Fruit fly (Drosophila melanogaster) whole organism, prepupa: ENCODE results near the gene CG33766.
"Not testable (repeated sequence)": the region's sequence is repeated elsewhere in the genome, so short reads cannot be mapped to it uniquely, and the experiment has no call there.

ENCODE experiments used
- CG10631 ChIP-seq: fragments of 200-800 bp; sonication (Bioruptor generic); optimal IDR thresholded peaks from 2 replicates; lab custom pipeline; 2016; ENCODE audit warnings: missing biosample characterization, missing genetic modification characterization
- CG15336 ChIP-seq: fragments of 200-800 bp; sonication (Bioruptor generic); IDR thresholded peaks from 2 replicates; pipeline ENCODE4 v1.3.6; 2022; ENCODE audit warnings: missing biosample characterization, missing genetic modification characterization
- CG16779 ChIP-seq: fragments of 200-800 bp; sonication (Bioruptor generic); optimal IDR thresholded peaks from 3 replicates; lab custom pipeline; 2017; ENCODE audit warnings: missing biosample characterization, mild to moderate bottlenecking, missing genetic modification characterization
- CG3032 ChIP-seq: fragments of 200-800 bp; optimal IDR thresholded peaks from 2 replicates; lab custom pipeline; 2019; ENCODE audit warnings: missing biosample characterization, mild to moderate bottlenecking, missing genetic modification characterization, moderate library complexity
- CG31627 ChIP-seq: fragments of 200-800 bp; sonication (Bioruptor generic); optimal IDR thresholded peaks from 3 replicates; lab custom pipeline; 2016; ENCODE audit warnings: missing biosample characterization, missing genetic modification characterization
- CG32006 ChIP-seq: fragments of 200-800 bp; sonication (Bioruptor generic); optimal IDR thresholded peaks from 3 replicates; lab custom pipeline; 2017; ENCODE audit warnings: missing biosample characterization, mild to moderate bottlenecking, missing genetic modification characterization
- CG34406 ChIP-seq: fragments of 200-800 bp; sonication (Bioruptor generic); optimal IDR thresholded peaks from 3 replicates; lab custom pipeline; 2016; ENCODE audit warnings: missing biosample characterization, missing genetic modification characterization
- CG3919 ChIP-seq: fragments of 200-800 bp; sonication (Bioruptor generic); optimal IDR thresholded peaks from 3 replicates; lab custom pipeline; 2016; ENCODE audit warnings: missing biosample characterization, missing genetic modification characterization
- CG6163 ChIP-seq: fragments of 200-800 bp; sonication (Bioruptor generic); IDR thresholded peaks from 3 replicates; pipeline ENCODE4 v1.3.6; 2022; ENCODE audit warnings: missing biosample characterization, missing genetic modification characterization
- CG6792 ChIP-seq: fragments of 200-800 bp; sonication (Bioruptor generic); optimal IDR thresholded peaks from 3 replicates; lab custom pipeline; 2016; ENCODE audit warnings: missing biosample characterization, missing genetic modification characterization
- CG8119 ChIP-seq: fragments of 200-800 bp; sonication (Bioruptor generic); IDR thresholded peaks from 3 replicates; pipeline ENCODE4 v1.3.6; 2022; ENCODE audit warnings: missing biosample characterization, missing genetic modification characterization
- CG8319 ChIP-seq: fragments of 200-800 bp; sonication (Bioruptor generic); optimal IDR thresholded peaks from 3 replicates; lab custom pipeline; 2016; ENCODE audit warnings: missing biosample characterization, missing genetic modification characterization
- CG9139 ChIP-seq: fragments of 200-800 bp; sonication (Bioruptor generic); optimal IDR thresholded peaks from 3 replicates; lab custom pipeline; 2017; ENCODE audit warnings: missing biosample characterization, mild to moderate bottlenecking, missing genetic modification characterization
- Eip78C ChIP-seq: fragments of 200-800 bp; sonication (Bioruptor generic); peaks from one replicate; lab custom pipeline; 2016; ENCODE audit warnings: missing biosample characterization, missing genetic modification characterization
- Eip93F ChIP-seq: fragments of 200-800 bp; sonication (Bioruptor generic); optimal IDR thresholded peaks from 2 replicates; lab custom pipeline; 2016; ENCODE audit warnings: missing biosample characterization, mild to moderate bottlenecking, missing genetic modification characterization
- Ets96B ChIP-seq: fragments of 200-800 bp; optimal IDR thresholded peaks from 2 replicates; lab custom pipeline; 2019; ENCODE audit warnings: missing biosample characterization, mild to moderate bottlenecking, missing genetic modification characterization, moderate library complexity
- Gug ChIP-seq: fragments of 200-800 bp; sonication (Bioruptor generic); IDR thresholded peaks from 2 replicates; pipeline ENCODE4 v1.3.6; 2022; ENCODE audit warnings: missing biosample characterization, missing genetic modification characterization
- Hr39 ChIP-seq: fragments of 200-800 bp; sonication (Bioruptor generic); optimal IDR thresholded peaks from 2 replicates; lab custom pipeline; 2016; ENCODE audit warnings: missing biosample characterization, missing genetic modification characterization
- Smox ChIP-seq: fragments of 200-800 bp; sonication (Bioruptor generic); optimal IDR thresholded peaks from 3 replicates; lab custom pipeline; 2016; ENCODE audit warnings: missing biosample characterization, missing genetic modification characterization
- Sox102F ChIP-seq: fragments of 200-800 bp; sonication (Bioruptor generic); optimal IDR thresholded peaks from 2 replicates; lab custom pipeline; 2016; ENCODE audit warnings: missing biosample characterization, mild to moderate bottlenecking, missing genetic modification characterization
- achi ChIP-seq: fragments of 200-800 bp; sonication (Bioruptor generic); optimal IDR thresholded peaks from 3 replicates; lab custom pipeline; 2016; ENCODE audit warnings: missing biosample characterization, missing genetic modification characterization
- acj6 ChIP-seq: fragments of 200-800 bp; sonication (Bioruptor generic); optimal IDR thresholded peaks from 3 replicates; lab custom pipeline; 2016; ENCODE audit warnings: missing biosample characterization, missing genetic modification characterization
- cyc ChIP-seq: fragments of 200-800 bp; sonication (Bioruptor generic); optimal IDR thresholded peaks from 3 replicates; lab custom pipeline; 2016; ENCODE audit warnings: missing biosample characterization, missing genetic modification characterization
- dac ChIP-seq: fragments of 200-800 bp; sonication (Bioruptor generic); optimal IDR thresholded peaks from 2 replicates; lab custom pipeline; 2017; ENCODE audit warnings: missing biosample characterization, mild to moderate bottlenecking, missing genetic modification characterization
- fd59A ChIP-seq: fragments of 200-800 bp; sonication (Bioruptor generic); optimal IDR thresholded peaks from 2 replicates; lab custom pipeline; 2017; ENCODE audit warnings: missing biosample characterization, mild to moderate bottlenecking, missing genetic modification characterization, missing genetic modification reagents
- fkh ChIP-seq: fragments of 200-800 bp; sonication (Bioruptor generic); optimal IDR thresholded peaks from 3 replicates; lab custom pipeline; 2017; ENCODE audit warnings: missing biosample characterization, mild to moderate bottlenecking, missing genetic modification characterization, moderate library complexity
- pdm3 ChIP-seq: fragments of 200-800 bp; sonication (Bioruptor generic); optimal IDR thresholded peaks from 3 replicates; lab custom pipeline; 2016; ENCODE audit warnings: missing biosample characterization, missing genetic modification characterization
- vri ChIP-seq: fragments of 200-800 bp; sonication (Bioruptor generic); optimal IDR thresholded peaks from 3 replicates; lab custom pipeline; 2016; ENCODE audit warnings: missing biosample characterization, mild to moderate bottlenecking, missing genetic modification characterization

The CG33766 gene

dm6 chr3L:22671699-22672276 is 26.4 kb downstream of the CG33766 start:
- peak; percentile 55 for TF ChIP-seq fkh
- no peak for TF ChIP-seq CG16779 (tag; lab: Kevin White, UChicago)
- TF ChIP-seq CG32006 (GFP tag; lab: Kevin White, UChicago) = no peak

- TF ChIP-seq pdm3 (no peak), CG3032 (tag; lab: Kevin White, UChicago) (peak; percentile 61)
- TF ChIP-seq, all 60 proteins: peak for 1
These were observed 35.5 kb downstream of the CG33766 start for dm6 chr3L:22680932-22681331.

- TF ChIP-seq CG6163 (no peak), cyc (no peak), Smox (GFP tag; lab: Kevin White, UChicago) (no peak), Eip93F (no peak), dac (GFP tag; lab: Kevin White, UChicago) (no peak), CG31627 (GFP tag; lab: Kevin White, UChicago) (no peak), CG15336 (GFP tag; lab: Robert Waterston, UW) (no peak), CG3919 (GFP tag; lab: Kevin White, UChicago) (no peak), Hr39 (GFP tag; lab: Kevin White, UChicago) (no peak), acj6 (GFP tag; lab: Kevin White, UChicago) (no peak), CG3032 (tag; lab: Kevin White, UChicago) (no peak), CG8319 (GFP tag; lab: Kevin White, UChicago) (no peak), CG6792 (GFP tag; lab: Kevin White, UChicago) (no peak)
- TF ChIP-seq, all 60 proteins: peak for 0
These were observed 41.6 kb downstream of the CG33766 start, which contains the start of the genes CG14455 and CG14456 for dm6 chr3L:22686987-22687386. Gene CG14455, minus strand, starts transcription at chr3L:22687087. Gene CG14456, plus strand, starts transcription at chr3L:22687222.

dm6 chr3L:22692428-22692827 is 47.0 kb downstream of the CG33766 start, which contains the start of gene CG14454:
Gene CG14454, minus strand, starts transcription at chr3L:22692528.
- not testable (repeated sequence) for TF ChIP-seq CG34406 (GFP tag; lab: Kevin White, UChicago); Ets96B (tag; lab: Kevin White, UChicago); CG9139 (GFP tag; lab: Kevin White, UChicago)

dm6 chr3L:22693712-22694111 is 48.3 kb downstream of the CG33766 start, which contains the start of the genes CG12546 and CG14453:
Gene CG12546, minus strand, starts transcription at chr3L:22693812.
Gene CG14453, plus strand, starts transcription at chr3L:22694083.
- TF ChIP-seq Gug (GFP tag; lab: Robert Waterston, UW) = no peak
- TF ChIP-seq fd59A = no peak
- TF ChIP-seq Sox102F = no peak
- no peak for TF ChIP-seq achi (GFP tag; lab: Kevin White, UChicago)
- no peak for TF ChIP-seq CG8319 (GFP tag; lab: Kevin White, UChicago)
- no peak for TF ChIP-seq CG8119 (GFP tag; lab: Robert Waterston, UW)

- no peak for TF ChIP-seq Eip78C
- no peak for TF ChIP-seq cyc
- TF ChIP-seq CG3919 (GFP tag; lab: Kevin White, UChicago) = no peak
- no peak for TF ChIP-seq CG10631
- TF ChIP-seq CG8119 (GFP tag; lab: Robert Waterston, UW) = no peak
- no peak for TF ChIP-seq pdm3
- TF ChIP-seq vri (GFP tag; lab: Kevin White, UChicago) = no peak
These were observed 50.2 kb downstream of the CG33766 start, which contains the start of gene CG14452 for dm6 chr3L:22695653-22696052. Gene CG14452, plus strand, starts transcription at chr3L:22695953.
